Fruit fly (Drosophila melanogaster) whole organism, embryonic: ENCODE results near the gene gkt.

ENCODE experiments used
- Aef1 ChIP-seq: fragments of 200-800 bp; sonication (Bioruptor generic); IDR thresholded peaks from 3 replicates; pipeline ENCODE4 v1.3.6; 2022; ENCODE audit warnings: missing biosample characterization, missing genetic modification characterization
- CG10431 ChIP-seq: fragments of 200-800 bp; sonication (Bioruptor generic); optimal IDR thresholded peaks from 3 replicates; lab custom pipeline; 2018; ENCODE audit warnings: missing biosample characterization, mild to moderate bottlenecking, missing genetic modification characterization
- CG11085 ChIP-seq: fragments of 200-800 bp; sonication (Bioruptor generic); IDR thresholded peaks from 2 replicates; pipeline ENCODE4 v1.3.6; 2022; ENCODE audit warnings: missing biosample characterization, missing genetic modification characterization
- CG14050 ChIP-seq: fragments of 200-800 bp; sonication (Bioruptor generic); IDR thresholded peaks from 3 replicates; pipeline ENCODE4 v1.3.6; 2022; ENCODE audit warnings: missing biosample characterization, missing genetic modification characterization
- CG14667 ChIP-seq: fragments of 200-800 bp; sonication (Bioruptor generic); IDR thresholded peaks from 2 replicates; pipeline ENCODE4 v1.3.6; 2022; ENCODE audit warnings: missing biosample characterization, missing genetic modification characterization
- CG17328 ChIP-seq: fragments of 200-800 bp; sonication (Bioruptor generic); IDR thresholded peaks from 2 replicates; pipeline ENCODE4 v1.3.6; 2022; ENCODE audit warnings: missing biosample characterization, missing genetic modification characterization
- CG17912 ChIP-seq: fragments of 200-800 bp; sonication (Bioruptor generic); optimal IDR thresholded peaks from 2 replicates; lab custom pipeline; 2018; ENCODE audit warnings: missing biosample characterization, mild to moderate bottlenecking, missing genetic modification characterization
- CG1792 ChIP-seq: fragments of 200-800 bp; sonication (Bioruptor generic); optimal IDR thresholded peaks from 2 replicates; lab custom pipeline; 2016; ENCODE audit warnings: missing biosample characterization, missing genetic modification characterization
- CG18476 ChIP-seq: fragments of 200-800 bp; sonication (Bioruptor generic); optimal IDR thresholded peaks from 2 replicates; lab custom pipeline; 2016; ENCODE audit warnings: missing biosample characterization, mild to moderate bottlenecking, missing genetic modification characterization
- CG3838 ChIP-seq: fragments of 200-800 bp; sonication (Bioruptor generic); optimal IDR thresholded peaks from 3 replicates; lab custom pipeline; 2016; ENCODE audit warnings: missing biosample characterization, missing genetic modification characterization
- CG4404 ChIP-seq: fragments of 200-800 bp; sonication (Bioruptor generic); IDR thresholded peaks from 2 replicates; pipeline ENCODE4 v1.3.6; 2022; ENCODE audit warnings: missing biosample characterization, missing genetic modification characterization
- CG7963 ChIP-seq: fragments of 200-800 bp; sonication (Bioruptor generic); IDR thresholded peaks from 3 replicates; pipeline ENCODE4 v1.3.6; 2022; ENCODE audit warnings: missing biosample characterization, missing genetic modification characterization; ENCODE audit not compliant: partially characterized antibody
- CG8290 ChIP-seq, 3 experiments: fragments of 200-800 bp; sonication (Bioruptor generic); optimal IDR thresholded peaks; 2 replicates each; lab custom pipeline; 2016 to 2019; ENCODE audit warnings: missing biosample characterization in 3 of 3, missing genetic modification characterization in 3 of 3, mild to moderate bottlenecking in 2 of 3, moderate library complexity in 1 of 3
- H2.0 ChIP-seq: fragments of 200-800 bp; sonication (Bioruptor generic); IDR thresholded peaks from 2 replicates; pipeline ENCODE4 v1.3.6; 2022; ENCODE audit warnings: missing biosample characterization, missing genetic modification characterization
- Hand ChIP-seq: fragments of 200-800 bp; sonication (Bioruptor generic); optimal IDR thresholded peaks from 2 replicates; lab custom pipeline; 2017; ENCODE audit warnings: mild to moderate bottlenecking, missing biosample characterization, missing genetic modification reagents, missing genetic modification characterization
- Hey ChIP-seq: fragments of 200-800 bp; sonication (Bioruptor generic); optimal IDR thresholded peaks from 3 replicates; lab custom pipeline; 2018; ENCODE audit warnings: missing biosample characterization, mild to moderate bottlenecking, missing genetic modification characterization
- NK7.1 ChIP-seq: fragments of 200-800 bp; sonication (Bioruptor generic); optimal IDR thresholded peaks from 3 replicates; lab custom pipeline; 2016; ENCODE audit warnings: missing biosample characterization, missing genetic modification characterization
- Neu2 ChIP-seq: fragments of 200-800 bp; sonication (Bioruptor generic); optimal IDR thresholded peaks from 3 replicates; lab custom pipeline; 2016; ENCODE audit warnings: missing biosample characterization, missing genetic modification characterization, borderline replicate concordance
- Optix ChIP-seq: fragments of 200-800 bp; sonication (Bioruptor generic); IDR thresholded peaks from 3 replicates; pipeline ENCODE4 v1.3.6; 2022; ENCODE audit warnings: missing biosample characterization, missing genetic modification characterization
- PHDP ChIP-seq: fragments of 200-800 bp; sonication (Bioruptor generic); optimal IDR thresholded peaks from 3 replicates; lab custom pipeline; 2018; ENCODE audit warnings: missing biosample characterization, mild to moderate bottlenecking, missing genetic modification characterization, moderate library complexity
- Sox102F ChIP-seq: fragments of 200-800 bp; sonication (Bioruptor generic); optimal IDR thresholded peaks from 2 replicates; lab custom pipeline; 2018; ENCODE audit warnings: missing biosample characterization, mild to moderate bottlenecking, missing genetic modification characterization, moderate library complexity
- Spps ChIP-seq: fragments of 200-800 bp; sonication (Bioruptor generic); optimal IDR thresholded peaks from 2 replicates; lab custom pipeline; 2018; ENCODE audit warnings: missing biosample characterization, mild to moderate bottlenecking, missing genetic modification characterization
- Sry-β ChIP-seq: fragments of 200-800 bp; sonication (Bioruptor generic); optimal IDR thresholded peaks from 2 replicates; lab custom pipeline; 2018; ENCODE audit warnings: missing biosample characterization, mild to moderate bottlenecking, missing genetic modification characterization, moderate library complexity
- ab ChIP-seq: fragments of 200-800 bp; sonication (Bioruptor generic); optimal IDR thresholded peaks from 2 replicates; lab custom pipeline; 2016; ENCODE audit warnings: missing biosample characterization, missing genetic modification characterization
- abd-A ChIP-seq: fragments of 200-800 bp; sonication (Bioruptor generic); optimal IDR thresholded peaks from 3 replicates; lab custom pipeline; 2019; ENCODE audit warnings: missing biosample characterization, mild to moderate bottlenecking, missing genetic modification characterization, moderate library complexity
- aop ChIP-seq: fragments of 200-800 bp; sonication (Bioruptor generic); IDR thresholded peaks from 2 replicates; pipeline ENCODE4 v1.3.6; 2022; ENCODE audit warnings: missing biosample characterization, missing genetic modification characterization
- ase ChIP-seq: fragments of 200-800 bp; sonication (Bioruptor generic); IDR thresholded peaks from 3 replicates; pipeline ENCODE4 v1.3.6; 2022; ENCODE audit warnings: missing biosample characterization, missing genetic modification characterization
- ash1 ChIP-seq: fragments of 200-800 bp; sonication (Bioruptor generic); optimal IDR thresholded peaks from 2 replicates; lab custom pipeline; 2018; ENCODE audit warnings: missing biosample characterization, mild to moderate bottlenecking, missing genetic modification characterization
- cg ChIP-seq: fragments of 200-800 bp; sonication (Bioruptor generic); optimal IDR thresholded peaks from 3 replicates; lab custom pipeline; 2019; ENCODE audit warnings: missing biosample characterization, mild to moderate bottlenecking, missing genetic modification characterization, moderate library complexity
- crp ChIP-seq, 2 experiments: fragments of 200-800 bp; sonication (Bioruptor generic); optimal IDR thresholded peaks; 2 replicates in 1 of 2; 3 replicates in 1 of 2; lab custom pipeline; 2017; ENCODE audit warnings: missing biosample characterization in 2 of 2, missing genetic modification characterization in 2 of 2, mild to moderate bottlenecking in 1 of 2, moderate library complexity in 1 of 2
- exex ChIP-seq: fragments of 200-800 bp; sonication (Bioruptor generic); optimal IDR thresholded peaks from 4 replicates; lab custom pipeline; 2018; ENCODE audit warnings: missing biosample characterization, mild to moderate bottlenecking, missing genetic modification characterization, moderate library complexity
- fu2 ChIP-seq: fragments of 200-800 bp; sonication (Bioruptor generic); optimal IDR thresholded peaks from 2 replicates; lab custom pipeline; 2016; ENCODE audit warnings: missing biosample characterization, missing genetic modification characterization
- gro ChIP-seq: fragments of 200-800 bp; sonication (Bioruptor generic); optimal IDR thresholded peaks from 2 replicates; lab custom pipeline; 2016; ENCODE audit warnings: missing biosample characterization, missing genetic modification characterization
- kay ChIP-seq: fragments of 200-800 bp; sonication (Bioruptor generic); optimal IDR thresholded peaks from 2 replicates; lab custom pipeline; 2016; ENCODE audit warnings: missing biosample characterization, missing genetic modification characterization
- lmd ChIP-seq: fragments of 200-800 bp; sonication (Bioruptor generic); IDR thresholded peaks from 2 replicates; pipeline ENCODE4 v1.3.6; 2022; ENCODE audit warnings: missing biosample characterization, missing genetic modification characterization
- mam ChIP-seq: fragments of 200-800 bp; sonication (Bioruptor generic); optimal IDR thresholded peaks from 3 replicates; lab custom pipeline; 2016; ENCODE audit warnings: missing biosample characterization, missing genetic modification characterization
- oc ChIP-seq: fragments of 200-800 bp; sonication (Bioruptor generic); optimal IDR thresholded peaks from 2 replicates; lab custom pipeline; 2018; ENCODE audit warnings: missing biosample characterization, mild to moderate bottlenecking, missing genetic modification characterization, moderate library complexity
- odd ChIP-seq: fragments of 200-800 bp; sonication (Bioruptor generic); optimal IDR thresholded peaks from 2 replicates; lab custom pipeline; 2017; ENCODE audit warnings: missing biosample characterization, mild to moderate bottlenecking, missing genetic modification characterization
- otp ChIP-seq: fragments of 200-800 bp; sonication (Bioruptor generic); IDR thresholded peaks from 3 replicates; pipeline ENCODE4, ENCODE4 v1.3.6; 2022; ENCODE audit warnings: missing biosample characterization, missing genetic modification characterization
- psq ChIP-seq: fragments of 200-800 bp; sonication (Bioruptor generic); optimal IDR thresholded peaks from 2 replicates; lab custom pipeline; 2017; ENCODE audit warnings: missing biosample characterization, missing genetic modification characterization
- pzg ChIP-seq: fragments of 200-800 bp; sonication (Bioruptor generic); optimal IDR thresholded peaks from 3 replicates; lab custom pipeline; 2018; ENCODE audit warnings: missing biosample characterization, mild to moderate bottlenecking, missing genetic modification characterization, moderate library complexity
- sens ChIP-seq: fragments of 200-800 bp; sonication (Bioruptor generic); peaks from one replicate; lab custom pipeline; 2016; ENCODE audit warnings: missing biosample characterization, missing genetic modification characterization
- slbo ChIP-seq: fragments of 200-800 bp; sonication (Bioruptor generic); IDR thresholded peaks from 2 replicates; pipeline ENCODE4 v1.3.6; 2022; ENCODE audit warnings: missing biosample characterization, missing genetic modification characterization
- usp ChIP-seq: fragments of >200 bp; optimal IDR thresholded peaks from 2 replicates; lab custom pipeline; 2017; ENCODE audit warnings: missing biosample characterization, missing genetic modification characterization
- zen ChIP-seq: fragments of 200-800 bp; sonication (Bioruptor generic); optimal IDR thresholded peaks from 3 replicates; lab custom pipeline; 2018; ENCODE audit warnings: missing biosample characterization, mild to moderate bottlenecking, missing genetic modification characterization, moderate library complexity

gkt gene

DNA sequence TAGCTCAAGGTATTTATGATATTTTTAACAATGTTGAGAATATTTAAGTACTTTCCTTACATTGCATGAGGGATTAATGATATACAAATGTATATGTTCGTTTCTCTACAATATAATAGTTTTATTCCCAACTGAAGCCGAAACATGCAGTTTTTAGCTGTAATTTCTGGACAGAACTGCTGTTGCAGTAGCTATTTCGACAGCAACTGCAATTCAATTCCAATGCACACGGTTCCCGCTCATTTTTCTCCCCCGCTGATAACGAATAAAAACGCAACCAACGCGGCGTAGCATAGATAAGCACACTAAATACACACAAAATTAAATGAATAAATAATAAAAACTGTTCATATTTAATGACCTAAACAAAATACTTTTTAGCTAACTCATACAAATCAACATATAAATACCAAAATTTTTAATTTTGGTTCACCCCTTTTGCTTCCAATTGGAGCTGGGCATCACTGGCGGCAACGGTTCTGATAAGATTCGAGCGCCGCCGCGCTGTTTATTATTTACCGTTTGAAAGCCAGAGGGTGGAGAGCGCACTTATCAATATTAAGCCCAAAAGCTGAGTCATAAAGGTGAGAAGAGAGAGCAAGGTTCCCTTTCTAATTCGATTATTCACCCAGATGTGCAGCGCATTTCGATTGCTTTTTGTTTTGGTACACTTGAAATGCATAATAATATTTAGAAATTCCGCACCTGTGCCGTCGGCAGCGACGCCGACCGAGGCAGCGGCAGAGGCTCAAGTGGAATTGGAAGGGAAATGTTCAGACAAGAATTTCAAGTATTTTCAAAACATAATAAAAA is 1.3 kb upstream of the gkt start (continued):
- TF ChIP-seq lmd (peak; percentile 30; the same call in 1 of the 2 replicates), Hand (GFP tag; lab: Kevin White, UChicago) (peak; percentile 26), CG3838 (GFP tag; lab: Kevin White, UChicago) (no peak), exex (tag; lab: Kevin White, UChicago) (peak; percentile 2), fu2 (GFP tag; lab: Kevin White, UChicago) (no peak), kay (GFP tag; lab: Kevin White, UChicago) (peak; percentile 51), Hey (no peak), CG17328 (GFP tag; lab: Robert Waterston, UW) (no peak), H2.0 (peak; percentile 42; the same call in 1 of the 2 replicates), CG14667 (GFP tag; lab: Robert Waterston, UW) (no peak), ase (GFP tag; lab: Robert Waterston, UW) (0 out of 3 replicates have a peak, but pooled peaks have one; percentile 21), Sox102F (GFP tag; lab: Kevin White, UChicago) (peak; percentile 16), CG10431 (GFP tag; lab: Kevin White, UChicago) (peak; percentile 16), CG7963 (GFP tag; lab: Robert Waterston, UW) (no peak), abd-A (tag; lab: Kevin White, UChicago) (no peak), crp (GFP tag; optimal IDR thresholded peaks at IDR 0.05; lab: Kevin White, UChicago) (no peak), CG17912 (GFP tag; lab: Kevin White, UChicago) (no peak), Sry-β (peak; percentile 92), Aef1 (GFP tag; lab: Robert Waterston, UW) (no peak), CG14050 (no peak; the same call in 2 of the 3 replicates), gro (GFP tag; lab: Kevin White, UChicago) (no peak), oc (tag; lab: Kevin White, UChicago) (peak; percentile 6), psq (GFP tag; lab: Kevin White, UChicago) (no peak), odd (peak; percentile 28), PHDP (tag; lab: Kevin White, UChicago) (peak; percentile 37), NK7.1 (GFP tag; lab: Kevin White, UChicago) (no peak), Neu2 (GFP tag; lab: Kevin White, UChicago) (no peak), CG1792 (GFP tag; lab: Kevin White, UChicago) (peak; percentile 0), CG4404 (no peak), CG18476 (no peak), slbo (GFP tag; lab: Robert Waterston, UW) (no peak; the same call in 1 of the 2 replicates), cg (no peak), aop (no peak), ash1 (GFP tag; lab: Kevin White, UChicago) (no peak), otp (GFP tag; lab: Robert Waterston, UW) (no peak), usp (GFP tag; lab: Kevin White, UChicago) (no peak), pzg (no peak), Spps (tag; lab: Kevin White, UChicago) (no peak), Optix (GFP tag; lab: Robert Waterston, UW) (no peak; the same call in 2 of the 3 replicates), CG8290 (GFP tag; optimal IDR thresholded peaks at IDR 0.05; lab: Kevin White, UChicago) (no peak), CG8290 (tag; optimal IDR thresholded peaks at IDR 0.05; lab: Kevin White, UChicago) (peak in 1 of 2 experiments; percentile 5), CG11085 (GFP tag; lab: Robert Waterston, UW) (no peak), sens (GFP tag; lab: Kevin White, UChicago) (peak; percentile 84), zen (no peak), ab (no peak), mam (GFP tag; lab: Kevin White, UChicago) (no peak)
